Worm (Caenorhabditis elegans) whole organism, L2 larva: ENCODE measurements around the gene srh-3.

Source experiments
- C34F6.9 ChIP-seq: fragments of 150-350 bp; optimal IDR thresholded peaks from 2 replicates; lab custom pipeline; 2014; ENCODE audit warnings: missing biosample characterization, missing genetic modification characterization
- F13H6.1 ChIP-seq: sonication (generic microtip); optimal IDR thresholded peaks from 2 replicates; lab custom pipeline; 2016; ENCODE audit warnings: missing genetic modification characterization, missing compliant biosample characterization
- Y55F3AM.14 ChIP-seq: fragments of 200-800 bp; sonication (Bioruptor generic); optimal IDR thresholded peaks from 2 replicates; lab custom pipeline; 2018; ENCODE audit warnings: mild to moderate bottlenecking, missing genetic modification characterization, missing compliant biosample characterization
- ZK546.5 ChIP-seq: sonication (generic microtip); optimal IDR thresholded peaks from 2 replicates; lab custom pipeline; 2017; ENCODE audit warnings: missing biosample characterization, missing genetic modification characterization
- aly-2 ChIP-seq: fragments of 150-350 bp; optimal IDR thresholded peaks from 2 replicates; lab custom pipeline; 2014; ENCODE audit warnings: missing biosample characterization, missing genetic modification characterization
- ama-1 ChIP-seq: fragments of 150-350 bp; optimal IDR thresholded peaks from 2 replicates; lab custom pipeline; 2018; ENCODE audit warnings: inconsistent platforms
- ceh-16 ChIP-seq: fragments of 150-350 bp; optimal IDR thresholded peaks from 2 replicates; lab custom pipeline; 2014; ENCODE audit warnings: missing biosample characterization, missing genetic modification characterization
- ceh-82 ChIP-seq: fragments of 150-350 bp; optimal IDR thresholded peaks from 2 replicates; lab custom pipeline; 2014; ENCODE audit warnings: missing biosample characterization, missing genetic modification characterization
- crh-2 ChIP-seq: sonication (generic microtip); optimal IDR thresholded peaks from 2 replicates; lab custom pipeline; 2017; ENCODE audit warnings: missing biosample characterization, missing genetic modification characterization
- dmd-4 ChIP-seq: sonication (generic microtip); optimal IDR thresholded peaks from 2 replicates; lab custom pipeline; 2017; ENCODE audit warnings: missing biosample characterization, missing genetic modification characterization
- egl-27 ChIP-seq: sonication (generic microtip); optimal IDR thresholded peaks from 3 replicates; lab custom pipeline; 2017; ENCODE audit warnings: missing biosample characterization, missing genetic modification reagents, missing genetic modification characterization
- elt-3 ChIP-seq: sonication (generic microtip); optimal IDR thresholded peaks from 2 replicates; lab custom pipeline; 2017; ENCODE audit warnings: missing biosample characterization, missing genetic modification characterization
- gmeb-1 ChIP-seq: fragments of 150-350 bp; optimal IDR thresholded peaks from 2 replicates; lab custom pipeline; 2014; ENCODE audit warnings: missing biosample characterization, missing genetic modification characterization
- lin-11 ChIP-seq: fragments of 150-350 bp; sonication (generic microtip); optimal IDR thresholded peaks from 2 replicates; lab custom pipeline; 2014; ENCODE audit warnings: missing biosample characterization, missing genetic modification characterization, inconsistent platforms, mixed read lengths
- lin-39 ChIP-seq: fragments of 150-350 bp; optimal IDR thresholded peaks from 2 replicates; lab custom pipeline; 2014; ENCODE audit warnings: missing biosample characterization, missing genetic modification reagents, missing genetic modification characterization
- lsy-2 ChIP-seq, 2 experiments: fragments of 150-350 bp in 1 of 2; sonication (generic microtip) in 1 of 2; optimal IDR thresholded peaks; 2 replicates each; lab custom pipeline; 2014 to 2017; ENCODE audit warnings: missing biosample characterization in 2 of 2, missing genetic modification characterization in 2 of 2
- mab-5 ChIP-seq: fragments of 150-350 bp; optimal IDR thresholded peaks from 2 replicates; lab custom pipeline; 2014; ENCODE audit warnings: missing biosample characterization, missing genetic modification characterization
- mbf-1 ChIP-seq: sonication (generic microtip); optimal IDR thresholded peaks from 2 replicates; lab custom pipeline; 2017; ENCODE audit warnings: missing biosample characterization, missing genetic modification characterization
- mdl-1 ChIP-seq, 2 experiments: fragments of 150-350 bp in 1 of 2; sonication (generic microtip) in 1 of 2; optimal IDR thresholded peaks; 2 replicates each; lab custom pipeline; 2017; ENCODE audit warnings: missing biosample characterization in 2 of 2, missing genetic modification characterization in 2 of 2
- nhr-10 ChIP-seq: sonication (generic microtip); optimal IDR thresholded peaks from 2 replicates; lab custom pipeline; 2017; ENCODE audit warnings: missing biosample characterization, missing genetic modification characterization
- nhr-11 ChIP-seq: fragments of 150-350 bp; optimal IDR thresholded peaks from 2 replicates; lab custom pipeline; 2014; ENCODE audit warnings: missing biosample characterization, missing genetic modification characterization
- nhr-129 ChIP-seq: fragments of 150-350 bp; optimal IDR thresholded peaks from 2 replicates; lab custom pipeline; 2014; ENCODE audit warnings: missing biosample characterization, missing genetic modification characterization
- nhr-23 ChIP-seq: fragments of 150-350 bp; optimal IDR thresholded peaks from 2 replicates; lab custom pipeline; 2014; ENCODE audit warnings: missing biosample characterization, missing genetic modification reagents, missing genetic modification characterization
- nhr-237 ChIP-seq: fragments of 150-350 bp; optimal IDR thresholded peaks from 2 replicates; lab custom pipeline; 2014; ENCODE audit warnings: missing biosample characterization, missing genetic modification characterization
- nhr-25 ChIP-seq: fragments of 150-350 bp; sonication (generic microtip); optimal IDR thresholded peaks from 3 replicates; lab custom pipeline; 2014; ENCODE audit warnings: missing biosample characterization, missing genetic modification characterization
- nhr-6 ChIP-seq: fragments of 150-350 bp; optimal IDR thresholded peaks from 2 replicates; lab custom pipeline; 2014; ENCODE audit warnings: missing biosample characterization, missing genetic modification characterization
- nhr-77 ChIP-seq: fragments of 150-350 bp; optimal IDR thresholded peaks from 2 replicates; lab custom pipeline; 2014; ENCODE audit warnings: missing biosample characterization, missing genetic modification characterization
- peb-1 ChIP-seq: fragments of 150-350 bp; optimal IDR thresholded peaks from 2 replicates; lab custom pipeline; 2014; ENCODE audit warnings: missing biosample characterization, missing genetic modification characterization
- skn-1 ChIP-seq: sonication (generic microtip); optimal IDR thresholded peaks from 2 replicates; lab custom pipeline; 2017; ENCODE audit warnings: missing biosample characterization, missing genetic modification characterization
- sma-3 ChIP-seq: sonication (generic microtip); optimal IDR thresholded peaks from 2 replicates; lab custom pipeline; 2016; ENCODE audit warnings: missing genetic modification reagents, missing genetic modification characterization, missing compliant biosample characterization
- sma-9 ChIP-seq, 2 experiments: fragments of 150-350 bp in 1 of 2; sonication (generic microtip) in 1 of 2; optimal IDR thresholded peaks; 2 replicates each; lab custom pipeline; 2014 to 2016; ENCODE audit warnings: missing genetic modification characterization in 2 of 2, mild to moderate bottlenecking in 1 of 2, missing biosample characterization in 1 of 2, missing compliant biosample characterization in 1 of 2, missing genetic modification reagents in 1 of 2, moderate library complexity in 1 of 2
- unc-39 ChIP-seq: fragments of 150-350 bp; optimal IDR thresholded peaks from 2 replicates; lab custom pipeline; 2014; ENCODE audit warnings: missing biosample characterization, missing genetic modification characterization
- unc-55 ChIP-seq: fragments of 150-350 bp; sonication (generic microtip); optimal IDR thresholded peaks from 3 replicates; lab custom pipeline; 2014; ENCODE audit warnings: missing biosample characterization, missing genetic modification reagents, missing genetic modification characterization
- unc-62 ChIP-seq: fragments of 150-350 bp; optimal IDR thresholded peaks from 2 replicates; lab custom pipeline; 2014; ENCODE audit warnings: missing biosample characterization, missing genetic modification reagents, missing genetic modification characterization
- zag-1 ChIP-seq: fragments of 150-350 bp; optimal IDR thresholded peaks from 2 replicates; lab custom pipeline; 2014; ENCODE audit warnings: missing biosample characterization, missing genetic modification characterization
- ztf-4 ChIP-seq: fragments of 150-350 bp; optimal IDR thresholded peaks from 2 replicates; lab custom pipeline; 2014; ENCODE audit warnings: missing biosample characterization, missing genetic modification characterization

The srh-3 gene

DNA sequence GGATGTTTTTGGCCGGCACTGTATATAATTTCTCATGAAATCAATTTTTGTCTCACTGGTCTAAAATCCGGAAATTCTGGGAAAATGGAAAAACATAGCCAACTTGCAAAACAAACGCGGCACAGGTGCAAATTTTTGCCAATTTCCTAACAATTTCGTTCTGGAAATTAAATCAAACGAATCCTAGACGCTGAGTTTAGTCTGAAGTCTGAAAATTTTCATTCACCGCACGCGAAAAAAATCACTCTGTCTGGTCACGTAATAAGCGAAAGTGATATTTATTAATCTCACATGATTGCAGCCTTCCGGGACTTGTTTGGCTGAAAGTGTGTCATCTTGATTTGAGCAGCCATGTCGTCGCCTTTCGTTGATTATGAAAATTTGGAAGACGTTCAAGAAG, 34.5 kb downstream of the srh-3 start, which contains the start of gene srw-103:
Gene srw-103, plus strand, starts transcription at position 301 of the 400 bp plus-strand sequence.
- TF ChIP-seq lin-39 (tag; lab: Kevin White, UChicago), result no peak
- TF ChIP-seq ama-1, result no peak
- TF ChIP-seq lin-11, result no peak
- TF ChIP-seq nhr-25 (tag; lab: Kevin White, UChicago), result no peak
- no peak for TF ChIP-seq ceh-16 (tag; lab: Kevin White, UChicago)
- TF ChIP-seq mab-5 (tag; lab: Kevin White, UChicago), result no peak
- TF ChIP-seq F13H6.1 (tag; lab: Kevin White, UChicago), result no peak
- TF ChIP-seq zag-1 (tag; lab: Kevin White, UChicago), result no peak
- no peak for TF ChIP-seq aly-2 (tag; lab: Kevin White, UChicago)
- TF ChIP-seq lsy-2 (tag; optimal IDR thresholded peaks at IDR 0.05; lab: Kevin White, UChicago), result no peak
- no peak for TF ChIP-seq gmeb-1 (tag; lab: Kevin White, UChicago)
- no peak for TF ChIP-seq nhr-23 (tag; lab: Kevin White, UChicago)
- no peak for TF ChIP-seq unc-62

DNA sequence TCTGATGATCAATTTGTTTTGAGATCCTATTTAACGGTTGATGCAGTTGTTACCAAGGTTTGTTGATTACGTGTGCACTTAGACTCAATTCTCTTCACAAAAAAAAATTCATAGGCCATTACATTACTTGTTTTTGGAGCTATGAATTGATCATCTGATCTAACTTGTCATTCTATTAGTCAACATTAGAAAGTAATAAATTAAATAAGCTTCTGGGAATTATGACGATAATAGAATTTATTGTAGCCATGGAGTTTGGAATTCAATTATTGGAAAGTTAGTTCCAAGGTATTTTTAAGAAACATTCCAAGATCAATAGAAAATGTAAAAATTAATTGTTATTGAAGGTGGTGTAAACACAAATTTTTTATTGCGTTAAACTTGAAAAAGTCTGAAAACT, 35.9 kb downstream of the srh-3 start:
- no peak for TF ChIP-seq nhr-11 (tag; lab: Kevin White, UChicago)
- TF ChIP-seq sma-9 (GFP tag; optimal IDR thresholded peaks at IDR 0.05; lab: Kevin White, UChicago), result no peak
- TF ChIP-seq sma-9 (tag; optimal IDR thresholded peaks at IDR 0.05; lab: Kevin White, UChicago), result no peak
- no peak for TF ChIP-seq nhr-77 (tag; lab: Kevin White, UChicago)
- TF ChIP-seq elt-3 (tag; lab: Kevin White, UChicago), result no peak
- no peak for TF ChIP-seq mab-5 (tag; lab: Kevin White, UChicago)
- no peak for TF ChIP-seq F13H6.1 (tag; lab: Kevin White, UChicago)
- no peak for TF ChIP-seq unc-62
- TF ChIP-seq nhr-129, result no peak

DNA sequence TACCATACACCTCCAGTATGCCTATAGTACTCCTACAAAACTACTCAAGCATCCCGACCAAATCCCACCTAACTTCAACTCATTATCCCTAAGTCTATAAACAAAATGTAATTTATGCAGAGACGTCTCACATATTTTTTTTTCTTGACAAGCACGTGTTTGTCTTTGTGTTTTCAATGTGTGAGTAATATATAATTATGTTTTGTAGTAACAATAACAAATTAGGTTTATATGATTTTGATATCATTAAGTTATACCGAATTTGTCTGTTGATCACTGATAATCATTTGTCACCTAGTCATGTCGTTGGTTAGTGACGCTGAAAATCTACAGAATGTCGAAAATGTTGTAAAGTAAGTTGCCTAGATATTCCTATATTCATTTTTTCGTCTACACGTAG, 37.5 kb downstream of the srh-3 start, which contains the start of gene srw-102:
Gene srw-102, plus strand, starts transcription at position 301 of the 400 bp plus-strand sequence.
- no peak for TF ChIP-seq peb-1 (tag; lab: Kevin White, UChicago)
- TF ChIP-seq lsy-2 (tag; optimal IDR thresholded peaks at IDR 0.05; lab: Kevin White, UChicago), result no peak
- no peak for TF ChIP-seq mbf-1 (tag; lab: Kevin White, UChicago)

DNA sequence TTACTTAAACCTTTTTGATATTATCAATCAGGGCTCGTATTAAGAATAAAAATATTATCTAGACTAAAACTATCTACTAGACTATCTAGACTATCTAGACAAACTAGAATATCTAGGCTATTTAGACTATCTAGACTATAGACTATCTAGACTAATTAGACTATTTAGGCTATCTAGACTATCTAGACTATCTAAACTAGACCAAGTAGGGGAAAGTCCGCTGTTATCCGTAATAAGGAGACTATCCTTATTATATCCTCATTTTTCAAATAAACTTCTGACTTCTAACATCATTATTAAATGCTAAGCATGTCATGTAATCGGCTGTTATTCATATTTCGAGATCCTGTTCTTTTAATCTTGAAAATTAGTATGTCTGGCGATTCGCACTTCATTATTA, 39.6 kb downstream of the srh-3 start, which contains the start of gene srw-101:
Gene srw-101, plus strand, starts transcription at position 301 of the 400 bp plus-strand sequence.
- TF ChIP-seq lin-39 (tag; lab: Kevin White, UChicago) (no peak), gmeb-1 (tag; lab: Kevin White, UChicago) (no peak), skn-1 (tag; lab: Kevin White, UChicago) (no peak), nhr-77 (tag; lab: Kevin White, UChicago) (no peak), C34F6.9 (tag; lab: Kevin White, UChicago) (no peak), mdl-1 (tag; optimal IDR thresholded peaks at IDR 0.05; lab: Kevin White, UChicago) (no peak), nhr-129 (no peak), dmd-4 (tag; lab: Kevin White, UChicago) (no peak), nhr-6 (no peak), ceh-82 (no peak), crh-2 (tag; lab: Kevin White, UChicago) (no peak), ztf-4 (tag; lab: Kevin White, UChicago) (no peak), nhr-11 (tag; lab: Kevin White, UChicago) (no peak), F13H6.1 (tag; lab: Kevin White, UChicago) (no peak), Y55F3AM.14 (GFP tag; lab: Kevin White, UChicago) (no peak), nhr-237 (no peak), egl-27 (tag; lab: Kevin White, UChicago) (no peak), peb-1 (tag; lab: Kevin White, UChicago) (no peak), nhr-10 (tag; lab: Kevin White, UChicago) (no peak)

DNA sequence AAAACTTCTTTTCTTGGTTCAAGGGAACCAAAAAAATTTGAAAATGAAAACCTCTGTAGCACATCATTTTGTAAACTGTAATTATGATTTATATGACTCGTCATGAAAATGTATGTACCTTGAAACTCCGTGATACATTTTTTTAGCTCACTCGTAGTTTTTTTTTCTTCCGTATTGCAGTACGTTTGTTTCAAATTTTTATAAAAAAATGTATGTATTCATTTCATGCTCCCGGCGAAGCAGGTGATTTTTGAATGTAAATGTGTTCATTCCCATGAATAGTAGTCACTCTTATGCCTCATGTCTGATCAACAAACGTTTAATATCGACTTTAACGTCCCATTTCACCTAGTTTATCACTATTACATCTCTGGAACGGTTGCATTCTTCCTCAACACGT, 43.0 kb downstream of the srh-3 start, which contains the start of gene sri-27:
Gene sri-27, plus strand, starts transcription at position 301 of the 400 bp plus-strand sequence.
- no peak for TF ChIP-seq unc-39 (tag; lab: Kevin White, UChicago)
- TF ChIP-seq skn-1 (tag; lab: Kevin White, UChicago), result no peak
- TF ChIP-seq nhr-6, result no peak
- no peak for TF ChIP-seq lsy-2 (tag; optimal IDR thresholded peaks at IDR 0.05; lab: Kevin White, UChicago)
- no peak for TF ChIP-seq egl-27 (tag; lab: Kevin White, UChicago)
- no peak for TF ChIP-seq ceh-16 (tag; lab: Kevin White, UChicago)
- no peak for TF ChIP-seq sma-3 (GFP tag; lab: Kevin White, UChicago)
- no peak for TF ChIP-seq F13H6.1 (tag; lab: Kevin White, UChicago)
- TF ChIP-seq unc-55 (GFP tag; lab: Kevin White, UChicago), result no peak
- no peak for TF ChIP-seq crh-2 (tag; lab: Kevin White, UChicago)
- TF ChIP-seq nhr-11 (tag; lab: Kevin White, UChicago), result no peak
- TF ChIP-seq ZK546.5 (tag; lab: Kevin White, UChicago), result no peak
- no peak for TF ChIP-seq ztf-4 (tag; lab: Kevin White, UChicago)
- TF ChIP-seq, all 48 proteins: peak for 0
